Worm (Caenorhabditis elegans): Measurements from ENCODE around the gene nhr-168.

- no peak for TF ChIP-seq snpc-4 (tag; optimal IDR thresholded peaks at IDR 0.05)
- TF ChIP-seq unc-62 (GFP tag; optimal IDR thresholded peaks at IDR 0.05) = no peak
- no peak for TF ChIP-seq nhr-76 (tag; optimal IDR thresholded peaks at IDR 0.05)
- no peak for TF ChIP-seq bed-3 (GFP tag; optimal IDR thresholded peaks at IDR 0.05)
- no peak for TF ChIP-seq nhr-12 (tag; optimal IDR thresholded peaks at IDR 0.05)
- TF ChIP-seq sem-2 (GFP tag; optimal IDR thresholded peaks at IDR 0.05) = no peak
- TF ChIP-seq ham-2 (GFP tag; optimal IDR thresholded peaks at IDR 0.05) = no peak
- no peak for TF ChIP-seq lsy-2 (tag; optimal IDR thresholded peaks at IDR 0.05)
- TF ChIP-seq nhr-28 (tag; optimal IDR thresholded peaks at IDR 0.05) = no peak
- no peak for TF ChIP-seq nhr-237 (tag; optimal IDR thresholded peaks at IDR 0.05)
- TF ChIP-seq mep-1 (tag; optimal IDR thresholded peaks at IDR 0.05) = no peak
- TF ChIP-seq cnd-1 (tag; optimal IDR thresholded peaks at IDR 0.05) = no peak
Observed at ce11 chrV:13294507-13294906, 39.2 kb downstream of the nhr-168 start.
